Fruit fly (Drosophila melanogaster): ENCODE data around the gene obst-H.

The obst-H gene

DNA sequence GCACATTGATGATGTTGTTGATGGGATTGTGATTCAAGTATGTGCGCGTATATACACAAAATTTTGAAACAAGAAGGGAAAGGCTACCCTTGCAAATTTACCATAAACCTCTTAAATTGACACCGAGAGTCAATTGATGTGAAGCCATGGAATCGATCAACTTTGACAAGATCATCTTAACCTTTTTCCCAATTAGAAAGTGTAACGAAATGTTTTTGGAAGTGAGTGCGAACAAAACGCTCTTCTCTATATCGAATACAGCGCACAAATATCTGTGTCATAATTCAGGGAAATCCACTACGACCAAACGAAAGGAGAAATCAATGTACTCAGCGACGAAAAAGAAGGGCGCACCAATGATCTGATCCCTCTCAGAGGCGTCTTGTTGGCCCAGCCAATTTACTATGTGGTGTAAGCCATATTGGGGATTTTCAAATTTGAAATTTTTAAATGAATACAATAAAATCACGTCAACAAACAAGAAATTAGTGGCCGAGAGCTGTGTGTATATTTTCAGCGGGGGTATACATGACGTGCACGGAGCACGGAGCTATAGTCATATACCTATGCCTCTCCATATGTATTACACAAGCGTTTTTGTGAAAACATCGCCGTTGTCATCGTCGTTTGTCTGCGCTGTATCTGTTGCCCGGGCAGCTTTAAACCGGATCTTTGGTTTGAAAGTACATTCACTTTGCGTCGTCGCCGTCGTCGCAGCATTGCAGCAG is 4.5 kb upstream of the obst-H start (continued):
- TF ChIP-seq MTF-1 (GFP tag; optimal IDR thresholded peaks at IDR 0.05; ENCODE audit: borderline replicate concordance) (no peak), corto (GFP tag; optimal IDR thresholded peaks at IDR 0.05) (peak; percentile 3), toy (GFP tag; IDR thresholded peaks at IDR 0.05) (0 out of 2 replicates have a peak, but pooled peaks have one; percentile 17), Hr51 (GFP tag; optimal IDR thresholded peaks at IDR 0.05) (peak in 1 of 2 experiments; percentile 65), Sox100B (GFP tag; optimal IDR thresholded peaks at IDR 0.05) (peak; percentile 28), Pdp1 (GFP tag; optimal IDR thresholded peaks at IDR 0.05) (peak; percentile 41 to 79), CG1024 (GFP tag; IDR thresholded peaks at IDR 0.05) (peak; percentile 49; the same call in 1 of the 2 replicates), NC2β (GFP tag; optimal IDR thresholded peaks at IDR 0.05) (no peak), tio (GFP tag; optimal IDR thresholded peaks at IDR 0.05) (no peak), btn (GFP tag; optimal IDR thresholded peaks at IDR 0.05) (peak; percentile 37), CG9932 (GFP tag; IDR thresholded peaks at IDR 0.05) (peak; percentile 46), prd (optimal IDR thresholded peaks at IDR 0.05) (no peak), prd (GFP tag; IDR thresholded peaks at IDR 0.05) (0 out of 3 replicates have a peak, but pooled peaks have one; percentile 17), Asciz (GFP tag; optimal IDR thresholded peaks at IDR 0.05) (peak; percentile 30), gsb-n (tag; optimal IDR thresholded peaks at IDR 0.05) (peak; percentile 59), maf-S (GFP tag; optimal IDR thresholded peaks at IDR 0.05) (no peak), h (optimal IDR thresholded peaks at IDR 0.05) (no peak), Hsf (GFP tag; optimal IDR thresholded peaks at IDR 0.05) (no peak), CG32772 (GFP tag; IDR thresholded peaks at IDR 0.05) (0 out of 2 replicates have a peak, but pooled peaks have one; percentile 4), bsh (GFP tag; optimal IDR thresholded peaks at IDR 0.05) (peak; percentile 40 to 59), CG14014 (GFP tag; IDR thresholded peaks at IDR 0.05) (no peak), bcd (GFP tag; optimal IDR thresholded peaks at IDR 0.05) (peak; percentile 28), Camta (GFP tag; optimal IDR thresholded peaks at IDR 0.05) (no peak), z (GFP tag; IDR thresholded peaks at IDR 0.05) (no peak), schlank (tag; optimal IDR thresholded peaks at IDR 0.05) (no peak), pb (GFP tag; optimal IDR thresholded peaks at IDR 0.05) (peak; percentile 74), CG5245 (GFP tag; optimal IDR thresholded peaks at IDR 0.05) (no peak), Antp (GFP tag; optimal IDR thresholded peaks at IDR 0.05) (peak; percentile 38), az2 (GFP tag; optimal IDR thresholded peaks at IDR 0.05) (no peak), lab (GFP tag; optimal IDR thresholded peaks at IDR 0.05) (peak; percentile 61), CG18476 (GFP tag; optimal IDR thresholded peaks at IDR 0.05) (no peak), Atf6 (GFP tag; IDR thresholded peaks at IDR 0.05) (no peak), Gug (GFP tag; IDR thresholded peaks at IDR 0.05) (0 out of 4 replicates have a peak, but pooled peaks have one; percentile 25), amos (GFP tag; IDR thresholded peaks at IDR 0.05; ENCODE audit: partially characterized antibody) (no peak), knrl (GFP tag; IDR thresholded peaks at IDR 0.05; ENCODE audit: partially characterized antibody) (no peak), disco-r (GFP tag; optimal IDR thresholded peaks at IDR 0.05) (peak; percentile 9), CG12391 (tag; optimal IDR thresholded peaks at IDR 0.05) (peak; percentile 32), CG31441 (GFP tag; IDR thresholded peaks at IDR 0.05) (no peak), CG6765 (GFP tag; optimal IDR thresholded peaks at IDR 0.05) (no peak), ewg (GFP tag; optimal IDR thresholded peaks at IDR 0.05) (no peak), dmrt99B (tag; optimal IDR thresholded peaks at IDR 0.05) (peak; percentile 81), aop (GFP tag; IDR thresholded peaks at IDR 0.05) (no peak), CG10431 (GFP tag; optimal IDR thresholded peaks at IDR 0.05) (peak; percentile 74), pzg (GFP tag; optimal IDR thresholded peaks at IDR 0.05) (no peak), CG12659 (GFP tag; optimal IDR thresholded peaks at IDR 0.05) (peak; percentile 31), zen2 (GFP tag; IDR thresholded peaks at IDR 0.05; ENCODE audit: partially characterized antibody) (no peak), CG1529 (GFP tag; optimal IDR thresholded peaks at IDR 0.05) (peak; percentile 3), eyg (GFP tag; optimal IDR thresholded peaks at IDR 0.05) (no peak), D19B (GFP tag; optimal IDR thresholded peaks at IDR 0.05) (peak; percentile 11)

All from whole organism, embryonic.